Worm (Caenorhabditis elegans): Measurements from ENCODE around the gene ire-1.

The ire-1 gene

DNA sequence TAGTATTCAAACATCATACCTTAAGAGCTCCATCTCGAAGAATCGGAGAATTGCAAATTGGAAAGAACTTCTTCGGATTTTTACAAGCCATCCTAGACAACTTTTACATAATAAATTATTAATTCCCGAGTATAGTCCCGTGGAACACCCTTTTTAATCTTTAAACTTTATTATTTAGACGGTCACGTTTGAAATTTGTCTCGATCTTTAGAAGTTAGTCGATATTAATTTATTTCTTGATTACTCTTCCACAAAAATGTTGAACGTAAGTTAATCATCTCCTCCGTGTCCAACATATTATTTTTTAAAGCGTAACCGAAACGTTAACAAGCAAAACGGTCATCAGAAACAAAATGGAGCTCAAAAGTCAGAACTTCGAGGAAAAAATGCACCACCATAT, 48.7 kb upstream of the ire-1 start, which contains the start of the genes decr-1.3 and T05C12.1:
decr-1.3 (minus strand) TSS at position 101 of the 400 bp plus-strand sequence.
T05C12.1 (plus strand) TSS at position 232 of the 400 bp plus-strand sequence.
- TF ChIP-seq F49E8.2 (tag; optimal IDR thresholded peaks at IDR 0.05; ENCODE audit: insufficient read depth) (no peak), hlh-26 (GFP tag; conservative IDR thresholded peaks at IDR 0.05) (no peak), K12H6.12 (tag; optimal IDR thresholded peaks at IDR 0.05) (no peak), athp-1 (tag; optimal IDR thresholded peaks at IDR 0.05) (no peak), ztf-22 (GFP tag; optimal IDR thresholded peaks at IDR 0.05) (no peak), F10E7.11 (tag; optimal IDR thresholded peaks at IDR 0.05) (no peak), rpc-1 (optimal IDR thresholded peaks at IDR 0.05) (no peak), rpc-1 (tag; optimal IDR thresholded peaks at IDR 0.05) (no peak), hsf-1 (GFP tag; IDR thresholded peaks at IDR 0.05) (no peak), B0336.3 (GFP tag; IDR thresholded peaks at IDR 0.05) (no peak), snpc-1.1 (tag; optimal IDR thresholded peaks at IDR 0.05; ENCODE audit: insufficient read depth) (no peak)

DNA sequence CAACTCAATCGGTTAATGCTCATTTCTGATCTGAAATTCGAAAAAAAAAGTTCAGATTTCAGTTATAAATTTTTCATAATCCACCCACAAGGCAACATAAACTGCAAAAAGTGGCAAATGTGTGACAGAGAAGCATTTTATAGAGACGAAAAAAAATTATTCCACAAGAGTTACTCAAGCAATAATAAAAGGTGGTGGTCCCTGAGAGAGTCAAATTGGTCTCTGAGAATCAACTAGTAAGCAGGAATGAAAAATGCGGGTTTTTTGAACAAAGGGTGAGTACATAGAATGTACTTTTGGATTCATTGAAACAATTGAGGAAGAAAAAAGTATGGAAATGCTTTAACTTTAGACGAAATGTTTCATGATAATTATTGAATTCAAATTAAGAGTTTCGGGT, 45.7 kb upstream of the ire-1 start, which contains the start of gene T05C12.11:
T05C12.11 (minus strand) TSS at position 101 of the 400 bp plus-strand sequence.
- TF ChIP-seq lin-54 (GFP tag; optimal IDR thresholded peaks at IDR 0.05) (no peak), B0261.1 (tag; optimal IDR thresholded peaks at IDR 0.05) (no peak), athp-1 (tag; optimal IDR thresholded peaks at IDR 0.05) (no peak), attf-3 (GFP tag; conservative IDR thresholded peaks at IDR 0.05) (no peak), K11D2.4 (GFP tag; IDR thresholded peaks at IDR 0.05) (no peak), ceh-100 (GFP tag; IDR thresholded peaks at IDR 0.05) (no peak), lsl-1 (GFP tag; optimal IDR thresholded peaks at IDR 0.05) (no peak), hlh-26 (GFP tag; conservative IDR thresholded peaks at IDR 0.05) (no peak), nhr-120 (GFP tag; IDR thresholded peaks at IDR 0.05) (no peak), atf-7 (tag; optimal IDR thresholded peaks at IDR 0.05) (no peak), unc-130 (GFP tag; optimal IDR thresholded peaks at IDR 0.05) (no peak)

DNA sequence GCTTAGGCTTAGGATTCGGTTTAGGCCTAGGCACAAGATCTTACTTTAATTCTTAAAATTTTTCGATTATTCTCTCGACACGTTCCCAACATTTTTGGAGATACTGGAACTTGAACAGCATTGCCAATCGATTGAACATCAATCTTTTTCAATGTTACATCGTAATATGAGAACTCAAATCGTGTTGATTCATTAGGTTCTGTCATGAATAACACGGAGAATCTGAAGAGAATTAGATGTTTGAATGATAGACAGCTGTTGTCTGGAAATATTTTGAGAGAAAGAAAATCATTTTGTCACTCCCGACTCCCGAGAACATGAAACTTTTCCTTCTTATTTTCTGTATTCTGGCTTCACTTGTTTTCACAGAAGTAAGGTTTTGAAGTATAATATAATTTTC, 44.6 kb upstream of the ire-1 start, which contains the start of gene T05C12.15:
T05C12.15 (plus strand) TSS at position 301 of the 400 bp plus-strand sequence.
- TF ChIP-seq sea-2 (GFP tag; IDR thresholded peaks at IDR 0.05) (no peak), ceh-100 (GFP tag; IDR thresholded peaks at IDR 0.05) (no peak), dpl-1 (GFP tag; optimal IDR thresholded peaks at IDR 0.05) (no peak), snpc-3.4 (tag; optimal IDR thresholded peaks at IDR 0.05) (no peak), gei-17 (GFP tag; optimal IDR thresholded peaks at IDR 0.05) (no peak), egl-18 (GFP tag; IDR thresholded peaks at IDR 0.05) (no peak), Y53G8AR.9 (GFP tag; conservative IDR thresholded peaks at IDR 0.05) (no peak), ekl-4 (GFP tag; IDR thresholded peaks at IDR 0.05) (no peak), hsf-1 (GFP tag; IDR thresholded peaks at IDR 0.05) (no peak), hmg-20 (GFP tag; IDR thresholded peaks at IDR 0.05) (no peak), B0035.1 (tag; optimal IDR thresholded peaks at IDR 0.05) (no peak), ztf-6 (GFP tag; IDR thresholded peaks at IDR 0.05) (no peak), F39B2.1 (GFP tag; IDR thresholded peaks at IDR 0.05) (no peak), ceh-79 (tag; optimal IDR thresholded peaks at IDR 0.05) (no peak), atf-7 (tag; optimal IDR thresholded peaks at IDR 0.05) (no peak), C06A6.2 (GFP tag; conservative IDR thresholded peaks at IDR 0.05) (no peak), repo-1 (tag; optimal IDR thresholded peaks at IDR 0.05) (no peak), ztf-25 (GFP tag; IDR thresholded peaks at IDR 0.05) (no peak), ceh-91 (GFP tag; IDR thresholded peaks at IDR 0.05) (no peak)

Measured in whole organism, young adult.